Worm (Caenorhabditis elegans) whole organism, L4/young adult: ENCODE data around the gene ZK1248.15.

Source experiments
- W03F9.2 ChIP-seq: fragments of 150-350 bp; optimal IDR thresholded peaks from 2 replicates; lab custom pipeline; 2014; ENCODE audit warnings: missing biosample characterization, missing genetic modification characterization
- him-1 ChIP-seq: sonication (generic microtip); optimal IDR thresholded peaks from 2 replicates; lab custom pipeline; 2016; ENCODE audit warnings: missing genotype, missing genetic modification reagents, missing genetic modification characterization, missing compliant biosample characterization

- TF ChIP-seq W03F9.2 (tag; lab: Kevin White, UChicago) (no peak), him-1 (tag; lab: Kevin White, UChicago) (no peak)
These were observed 48.0 kb downstream of the ZK1248.15 start, which contains the start of gene lect-2 for ce11 chrII:5790313-5790773.
